Worm (Caenorhabditis elegans) whole organism, L3 larva: ENCODE measurements around the gene srb-12.

Experiments used
- R02D3.7 ChIP-seq: fragments of 150-350 bp; optimal IDR thresholded peaks from 2 replicates; lab custom pipeline; 2014; ENCODE audit warnings: missing biosample characterization, missing genetic modification characterization
- aly-2 ChIP-seq: fragments of 150-350 bp; optimal IDR thresholded peaks from 2 replicates; lab custom pipeline; 2014; ENCODE audit warnings: missing biosample characterization, missing genetic modification characterization
- ama-1 ChIP-seq: fragments of 150-350 bp; optimal IDR thresholded peaks from 2 replicates; lab custom pipeline; 2018
- ceh-16 ChIP-seq: sonication (generic microtip); optimal IDR thresholded peaks from 2 replicates; lab custom pipeline; 2017; ENCODE audit warnings: missing biosample characterization, missing genetic modification characterization
- ceh-82 ChIP-seq: fragments of 150-350 bp; optimal IDR thresholded peaks from 2 replicates; lab custom pipeline; 2014; ENCODE audit warnings: missing biosample characterization, missing genetic modification characterization
- daf-12 ChIP-seq: fragments of 150-350 bp; optimal IDR thresholded peaks from 2 replicates; lab custom pipeline; 2014; ENCODE audit warnings: missing biosample characterization, missing genetic modification reagents, missing genetic modification characterization
- egl-5 ChIP-seq: fragments of 150-350 bp; optimal IDR thresholded peaks from 2 replicates; lab custom pipeline; 2017; ENCODE audit warnings: missing biosample characterization, missing genetic modification reagents, missing genetic modification characterization, inconsistent platforms
- elt-2 ChIP-seq: sonication (generic microtip); optimal IDR thresholded peaks from 2 replicates; lab custom pipeline; 2016; ENCODE audit warnings: missing genetic modification reagents, mild to moderate bottlenecking, missing genetic modification characterization, missing compliant biosample characterization
- elt-3 ChIP-seq, 3 experiments: fragments of 150-350 bp in 1 of 3; sonication (generic microtip) in 2 of 3; optimal IDR thresholded peaks; 2 replicates in 2 of 3; 4 replicates in 1 of 3; lab custom pipeline; 2014 to 2017; ENCODE audit warnings: missing biosample characterization in 3 of 3, missing genetic modification characterization in 3 of 3
- eor-1 ChIP-seq, 2 experiments: fragments of 150-350 bp; optimal IDR thresholded peaks; 2 replicates each; lab custom pipeline; 2014 to 2018; ENCODE audit warnings: missing biosample characterization in 2 of 2, missing genetic modification characterization in 2 of 2
- fkh-2 ChIP-seq: fragments of 150-350 bp; optimal IDR thresholded peaks from 2 replicates; lab custom pipeline; 2014; ENCODE audit warnings: missing biosample characterization, missing genetic modification reagents, missing genetic modification characterization
- hmg-11 ChIP-seq: sonication (generic microtip); optimal IDR thresholded peaks from 2 replicates; lab custom pipeline; 2016; ENCODE audit warnings: missing genetic modification characterization, missing compliant biosample characterization
- jun-1 ChIP-seq: fragments of 150-350 bp; optimal IDR thresholded peaks from 2 replicates; lab custom pipeline; 2014; ENCODE audit warnings: missing biosample characterization, missing genetic modification reagents, missing genetic modification characterization
- lin-15B ChIP-seq: fragments of 150-350 bp; optimal IDR thresholded peaks from 2 replicates; lab custom pipeline; 2014; ENCODE audit warnings: missing biosample characterization, missing genetic modification characterization
- lin-39 ChIP-seq: fragments of 150-350 bp; optimal IDR thresholded peaks from 2 replicates; lab custom pipeline; 2018; ENCODE audit warnings: missing biosample characterization, missing genetic modification reagents, missing genetic modification characterization
- mml-1 ChIP-seq: fragments of 150-350 bp; sonication (generic microtip); optimal IDR thresholded peaks from 3 replicates; lab custom pipeline; 2014; ENCODE audit warnings: missing biosample characterization, missing genetic modification characterization
- nfya-1 ChIP-seq: sonication (generic microtip); optimal IDR thresholded peaks from 2 replicates; lab custom pipeline; 2017; ENCODE audit warnings: missing genetic modification characterization, mild to moderate bottlenecking, missing compliant biosample characterization, antibody characterized with exemption, moderate library complexity; ENCODE audit not compliant: insufficient read depth
- nhr-11 ChIP-seq: fragments of 150-350 bp; optimal IDR thresholded peaks from 2 replicates; lab custom pipeline; 2014; ENCODE audit warnings: missing biosample characterization, missing genetic modification characterization
- nhr-12 ChIP-seq: fragments of 150-350 bp; optimal IDR thresholded peaks from 2 replicates; lab custom pipeline; 2014; ENCODE audit warnings: missing biosample characterization, missing genetic modification characterization
- nhr-23 ChIP-seq: fragments of 150-350 bp; optimal IDR thresholded peaks from 2 replicates; lab custom pipeline; 2014; ENCODE audit warnings: missing biosample characterization, missing genetic modification reagents, missing genetic modification characterization
- nhr-237 ChIP-seq: fragments of 150-350 bp; optimal IDR thresholded peaks from 2 replicates; lab custom pipeline; 2014; ENCODE audit warnings: missing biosample characterization, missing genetic modification characterization
- nhr-25 ChIP-seq: sonication (generic microtip); optimal IDR thresholded peaks from 2 replicates; lab custom pipeline; 2017; ENCODE audit warnings: missing biosample characterization, missing genetic modification characterization
- nhr-28 ChIP-seq: fragments of 150-350 bp; optimal IDR thresholded peaks from 2 replicates; lab custom pipeline; 2014; ENCODE audit warnings: missing biosample characterization, missing genetic modification characterization
- nhr-43 ChIP-seq: sonication (generic microtip); optimal IDR thresholded peaks from 2 replicates; lab custom pipeline; 2016; ENCODE audit warnings: mild to moderate bottlenecking, missing genetic modification characterization, missing compliant biosample characterization; ENCODE audit not compliant: poor library complexity, severe bottlenecking
- nhr-67 ChIP-seq: fragments of 150-350 bp; optimal IDR thresholded peaks from 2 replicates; lab custom pipeline; 2014; ENCODE audit warnings: missing biosample characterization, missing genetic modification characterization
- nhr-77 ChIP-seq: fragments of 150-350 bp; optimal IDR thresholded peaks from 2 replicates; lab custom pipeline; 2014; ENCODE audit warnings: missing biosample characterization, missing genetic modification characterization
- pha-4 ChIP-seq: fragments of 150-350 bp; optimal IDR thresholded peaks from 2 replicates; lab custom pipeline; 2014; ENCODE audit warnings: missing biosample characterization, missing genetic modification reagents, missing genetic modification characterization
- pqm-1 ChIP-seq: fragments of 150-350 bp; optimal IDR thresholded peaks from 2 replicates; lab custom pipeline; 2017; ENCODE audit warnings: missing biosample characterization, missing genetic modification characterization, inconsistent platforms
- snpc-4 ChIP-seq: fragments of 150-350 bp; optimal IDR thresholded peaks from 2 replicates; lab custom pipeline; 2014; ENCODE audit warnings: missing biosample characterization, missing genetic modification characterization
- tbx-2 ChIP-seq: sonication (generic microtip); optimal IDR thresholded peaks from 2 replicates; lab custom pipeline; 2016; ENCODE audit warnings: mild to moderate bottlenecking, missing genetic modification characterization, missing compliant biosample characterization
- unc-39 ChIP-seq: sonication (generic microtip); optimal IDR thresholded peaks from 4 replicates; lab custom pipeline; 2017; ENCODE audit warnings: missing biosample characterization, missing genetic modification characterization
- unc-62 ChIP-seq: fragments of 150-350 bp; sonication (generic microtip); optimal IDR thresholded peaks from 4 replicates; lab custom pipeline; 2014; ENCODE audit warnings: missing biosample characterization, missing genetic modification reagents, missing genetic modification characterization
- zag-1 ChIP-seq: fragments of 150-350 bp; optimal IDR thresholded peaks from 2 replicates; lab custom pipeline; 2014; ENCODE audit warnings: missing biosample characterization, missing genetic modification characterization
- ztf-4 ChIP-seq: fragments of 150-350 bp; optimal IDR thresholded peaks from 2 replicates; lab custom pipeline; 2014; ENCODE audit warnings: missing biosample characterization, missing genetic modification characterization

The srb-12 gene

ce11 chrII:5195504-5195903, 41.1 kb upstream of the srb-12 start, which contains the start of gene C34F11.5:
C34F11.5 (plus strand) TSS chrII:5195804.
- no peak for TF ChIP-seq ztf-4 (tag; lab: Kevin White, UChicago)

ce11 chrII:5194066-5194465, 39.6 kb upstream of the srb-12 start, which contains the start of gene msp-49:
msp-49 (plus strand) TSS chrII:5194366.
- no peak for TF ChIP-seq snpc-4 (tag; lab: Kevin White, UChicago)
- TF ChIP-seq aly-2 = no peak
- no peak for TF ChIP-seq zag-1 (tag; lab: Kevin White, UChicago)
- TF ChIP-seq ceh-16 = no peak
- no peak for TF ChIP-seq nhr-12 (tag; lab: Kevin White, UChicago)
- TF ChIP-seq nhr-28 (tag; lab: Kevin White, UChicago) = no peak
- no peak for TF ChIP-seq lin-15B (tag; lab: Kevin White, UChicago)

ce11 chrII:5191766-5192165, 37.3 kb upstream of the srb-12 start:
- TF ChIP-seq nhr-237 (tag; lab: Kevin White, UChicago) = no peak
- TF ChIP-seq elt-2 (tag; lab: Kevin White, UChicago) = peak; percentile 99
- peak; percentile 92 for TF ChIP-seq pqm-1
- peak; percentile 45 for TF ChIP-seq jun-1 (tag; lab: Kevin White, UChicago)
- TF ChIP-seq pha-4 (tag; lab: Kevin White, UChicago) = peak; percentile 10

- TF ChIP-seq mml-1 (no peak), egl-5 (tag; lab: Kevin White, UChicago) (no peak), nhr-67 (tag; lab: Kevin White, UChicago) (no peak), lin-15B (tag; lab: Kevin White, UChicago) (no peak), nhr-43 (no peak), nhr-25 (tag; lab: Kevin White, UChicago) (no peak), unc-39 (tag; lab: Kevin White, UChicago) (no peak), tbx-2 (tag; lab: Kevin White, UChicago) (no peak), nhr-23 (tag; lab: Kevin White, UChicago) (no peak), nhr-28 (tag; lab: Kevin White, UChicago) (no peak), R02D3.7 (tag; lab: Kevin White, UChicago) (no peak), nhr-11 (tag; lab: Kevin White, UChicago) (no peak), unc-62 (GFP tag; lab: Kevin White, UChicago) (no peak)
- TF ChIP-seq, all 47 proteins: peak for 0
Measured at ce11 chrII:5187934-5188333, 33.5 kb upstream of the srb-12 start.

ce11 chrII:5187469-5187868, 33.0 kb upstream of the srb-12 start, which contains the start of gene crh-2:
crh-2 (minus strand) TSS chrII:5187569.
- no peak for TF ChIP-seq unc-62 (GFP tag; lab: Kevin White, UChicago)
- no peak for TF ChIP-seq nhr-67 (tag; lab: Kevin White, UChicago)
- TF ChIP-seq nfya-1 (tag; lab: Kevin White, UChicago) = no peak
- no peak for TF ChIP-seq jun-1 (tag; lab: Kevin White, UChicago)
- TF ChIP-seq nhr-11 (tag; lab: Kevin White, UChicago) = no peak
- no peak for TF ChIP-seq R02D3.7 (tag; lab: Kevin White, UChicago)
- no peak for TF ChIP-seq ama-1
- TF ChIP-seq eor-1 (tag; optimal IDR thresholded peaks at IDR 0.05; lab: Kevin White, UChicago) = no peak
- TF ChIP-seq pha-4 (tag; lab: Kevin White, UChicago) = no peak
- TF ChIP-seq ceh-16 = no peak
- no peak for TF ChIP-seq egl-5 (tag; lab: Kevin White, UChicago)
- TF ChIP-seq elt-3 (tag; optimal IDR thresholded peaks at IDR 0.05; lab: Kevin White, UChicago) = no peak
- no peak for TF ChIP-seq fkh-2
- TF ChIP-seq nhr-28 (tag; lab: Kevin White, UChicago) = no peak
- no peak for TF ChIP-seq tbx-2 (tag; lab: Kevin White, UChicago)
- TF ChIP-seq nhr-25 (tag; lab: Kevin White, UChicago) = no peak
- TF ChIP-seq mml-1 = no peak
- no peak for TF ChIP-seq lin-15B (tag; lab: Kevin White, UChicago)
- TF ChIP-seq nhr-43 = no peak
- TF ChIP-seq unc-39 (tag; lab: Kevin White, UChicago) = no peak

- no peak for TF ChIP-seq lin-39 (tag; lab: Kevin White, UChicago)
- no peak for TF ChIP-seq unc-62 (GFP tag; lab: Kevin White, UChicago)
- no peak for TF ChIP-seq lin-15B (tag; lab: Kevin White, UChicago)
- TF ChIP-seq ceh-16 = no peak
- no peak for TF ChIP-seq hmg-11
- no peak for TF ChIP-seq daf-12 (tag; lab: Kevin White, UChicago)
- no peak for TF ChIP-seq nhr-28 (tag; lab: Kevin White, UChicago)
- peak; percentile 94 for TF ChIP-seq elt-2 (tag; lab: Kevin White, UChicago)
- TF ChIP-seq nhr-77 (tag; lab: Kevin White, UChicago) = no peak
- no peak for TF ChIP-seq ceh-82 (tag; lab: Kevin White, UChicago)
- TF ChIP-seq pqm-1 = peak; percentile 30
- TF ChIP-seq mml-1 = no peak
Measured at ce11 chrII:5186870-5187269, 32.4 kb upstream of the srb-12 start.
